Fruit fly (Drosophila melanogaster) whole organism, larva: ENCODE data around the gene mask.

Experiments
- noc ChIP-seq: fragments of 200-800 bp; sonication (Bioruptor generic); optimal IDR thresholded peaks from 3 replicates; lab custom pipeline; 2019; ENCODE audit warnings: missing biosample characterization, mild to moderate bottlenecking, missing genetic modification characterization, moderate library complexity

The mask gene

DNA sequence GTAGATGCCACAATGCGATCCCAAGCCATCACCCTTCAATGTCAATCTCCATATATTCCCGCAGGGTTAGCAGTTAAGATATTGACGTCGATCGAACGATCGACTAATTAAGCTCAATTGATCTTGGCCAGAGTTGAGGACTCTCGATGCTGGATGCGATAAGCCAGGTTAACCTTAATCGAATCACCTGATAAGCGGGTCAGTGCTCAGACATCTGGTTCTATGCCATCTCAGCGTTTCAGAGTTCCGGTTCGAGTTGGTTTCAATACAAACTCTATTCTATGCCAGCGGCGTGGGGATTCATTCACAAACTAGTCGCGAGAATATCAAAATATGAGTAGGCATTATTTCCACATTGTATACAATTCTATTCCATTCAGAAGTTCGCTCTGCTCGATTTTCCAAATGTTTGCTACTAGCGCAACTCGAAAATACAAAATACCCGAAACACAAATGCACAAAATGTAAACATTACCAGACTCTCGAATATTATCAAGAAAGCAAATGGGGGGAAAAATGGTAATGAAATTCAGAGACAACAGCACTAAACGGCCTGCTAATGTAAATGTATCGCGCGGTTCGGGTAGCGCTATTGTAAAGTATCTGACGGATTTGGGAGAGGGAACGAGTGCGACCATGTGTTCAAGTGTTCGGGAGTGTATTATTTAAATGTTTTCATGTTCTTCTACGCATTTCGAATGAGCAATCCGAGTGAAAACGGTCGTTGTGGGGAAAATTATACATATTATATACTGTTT, 52.4 kb downstream of the mask start:
- no peak for TF ChIP-seq noc (tag; lab: Kevin White, UChicago)

DNA sequence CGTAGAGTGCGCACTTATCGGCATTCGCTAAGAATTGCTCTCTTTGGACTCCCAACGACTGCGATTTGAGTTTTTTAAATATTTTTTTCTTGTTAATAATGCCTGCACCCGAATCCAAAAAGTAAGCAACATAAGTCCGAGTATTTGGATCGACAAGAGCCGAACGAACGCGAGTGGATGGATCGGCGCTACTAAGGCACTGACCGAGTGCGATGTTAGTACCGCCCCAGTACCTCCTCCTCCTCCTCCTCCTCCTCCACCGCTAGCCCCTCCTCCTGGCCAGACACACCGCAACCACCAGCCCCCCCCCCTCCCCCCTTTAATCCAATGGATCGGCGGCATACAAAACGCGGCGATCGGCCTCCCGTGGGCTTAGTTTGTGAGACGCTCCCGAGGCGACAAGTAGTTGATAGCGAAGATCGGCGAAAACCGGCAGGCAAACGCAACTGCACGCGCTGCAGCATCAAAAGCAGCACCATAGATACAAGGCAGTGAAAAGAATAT, 53.3 kb downstream of the mask start, which contains the start of gene CG6356:
Gene CG6356 (plus strand): TSS at position 374 of the 504 bp plus-strand sequence.
- TF ChIP-seq noc (tag; lab: Kevin White, UChicago) = no peak

DNA sequence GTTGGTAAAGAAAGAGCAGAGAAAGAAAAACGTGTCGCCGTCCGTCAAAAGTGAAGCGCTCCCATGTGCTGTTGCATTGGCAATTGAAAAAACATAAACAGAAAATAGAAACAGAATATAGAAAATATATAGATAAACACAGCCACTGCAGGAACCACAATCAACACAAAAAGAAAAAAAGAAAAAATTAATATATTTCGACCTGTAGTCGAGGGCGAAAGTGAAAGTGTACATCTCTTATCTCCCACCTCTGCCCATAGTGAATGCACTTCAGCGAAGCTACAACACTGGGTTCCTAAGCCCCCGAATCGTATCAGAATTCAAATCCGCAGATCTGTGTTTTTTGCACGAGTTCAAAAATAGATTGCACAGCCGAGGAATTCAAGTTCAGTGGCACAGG, 53.8 kb downstream of the mask start:
- TF ChIP-seq noc (tag; lab: Kevin White, UChicago) = no peak

- TF ChIP-seq noc (tag; lab: Kevin White, UChicago) = no peak
Observed at dm6 chr3R:24285423-24285822, 55.1 kb downstream of the mask start.

- TF ChIP-seq noc (tag; lab: Kevin White, UChicago) = no peak
Observed at dm6 chr3R:24287157-24287556, 56.8 kb downstream of the mask start.

dm6 chr3R:24289768-24290349, 59.5 kb downstream of the mask start, which contains the start of the genes CG34290 and Uck:
Gene CG34290, minus strand, starts transcription at chr3R:24289818.
Gene Uck, plus strand, starts transcription at chr3R:24290172.
- peak; percentile 50 for TF ChIP-seq noc (tag; lab: Kevin White, UChicago)

dm6 chr3R:24293171-24293570, 62.8 kb downstream of the mask start:
- no peak for TF ChIP-seq noc (tag; lab: Kevin White, UChicago)

DNA sequence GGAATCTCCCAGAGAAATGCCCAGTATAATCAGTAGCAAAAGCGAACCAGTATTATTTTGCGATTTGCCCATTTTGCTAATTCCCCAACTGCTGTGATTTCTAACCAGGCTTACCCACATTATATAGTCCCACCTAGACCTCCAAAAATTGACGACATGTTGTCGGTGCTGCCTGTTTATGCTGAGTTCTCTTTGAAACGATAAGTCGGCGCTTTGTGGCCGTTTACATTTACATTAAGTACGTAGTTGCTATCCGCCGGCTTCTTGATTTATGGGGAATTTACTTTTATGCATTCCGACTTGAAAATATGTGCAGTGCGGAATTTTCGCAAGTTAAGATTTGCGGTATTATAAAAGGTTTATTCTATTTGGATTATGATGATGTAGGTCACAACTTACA, 63.9 kb downstream of the mask start, which contains the start of gene CG5715:
Gene CG5715 (minus strand): TSS at position 101 of the 400 bp plus-strand sequence.
- no peak for TF ChIP-seq noc (tag; lab: Kevin White, UChicago)

- no peak for TF ChIP-seq noc (tag; lab: Kevin White, UChicago)
Observed at dm6 chr3R:24294784-24295555, 64.6 kb downstream of the mask start, which contains the start of gene crb. Gene crb, plus strand, starts transcription at chr3R:24295078.

dm6 chr3R:24295556-24296465, 65.4 kb downstream of the mask start:
- peak; percentile 84 for TF ChIP-seq noc (tag; lab: Kevin White, UChicago)

- TF ChIP-seq noc (tag; lab: Kevin White, UChicago) = no peak
Observed at dm6 chr3R:24296913-24297312, 66.6 kb downstream of the mask start.

- no peak for TF ChIP-seq noc (tag; lab: Kevin White, UChicago)
Observed at dm6 chr3R:24297444-24298146, 67.2 kb downstream of the mask start.

DNA sequence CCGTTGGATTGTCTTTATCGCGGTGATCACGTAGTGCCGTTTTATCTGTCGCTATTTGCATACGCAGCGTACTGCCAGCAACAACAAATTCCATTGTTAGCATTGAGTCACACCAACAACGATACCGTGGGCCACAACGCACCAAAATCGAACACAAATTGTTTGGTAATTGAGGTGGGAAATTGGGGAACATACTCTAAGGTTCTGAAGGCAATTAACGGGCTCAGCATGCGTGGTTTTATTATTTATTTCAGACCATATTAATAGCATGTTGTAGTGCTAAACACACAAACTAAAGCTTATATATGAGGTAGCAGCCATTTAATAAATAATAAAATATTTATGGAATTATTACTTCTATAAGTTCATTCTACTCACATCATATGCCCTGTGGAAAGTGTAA, 68.2 kb downstream of the mask start:
- no peak for TF ChIP-seq noc (tag; lab: Kevin White, UChicago)

- TF ChIP-seq noc (tag; lab: Kevin White, UChicago) = no peak
Observed at dm6 chr3R:24299148-24299547, 68.8 kb downstream of the mask start.
